Worm (Caenorhabditis elegans) whole organism, midembryonic: Measurements from ENCODE around the gene Y53G8AL.4.
A peak's percentile ranks its signal among the peaks of the same experiment; 100 is the strongest.

Source experiments
- T22C8.4 ChIP-seq: fragments of 200-800 bp; sonication (Bioruptor generic); IDR thresholded peaks from 2 replicates; pipeline ENCODE4 v1.3.6; 2022; ENCODE audit warnings: missing genetic modification characterization, missing compliant biosample characterization
- cog-1 ChIP-seq: sonication (generic microtip); optimal IDR thresholded peaks from 2 replicates; lab custom pipeline; 2016; ENCODE audit warnings: missing genetic modification characterization, missing compliant biosample characterization
- flt-1 ChIP-seq: fragments of 200-800 bp; sonication (Bioruptor generic); IDR thresholded peaks from 2 replicates; pipeline ENCODE4 v1.3.6; 2022; ENCODE audit warnings: missing genetic modification characterization, missing compliant biosample characterization
- med-1 ChIP-seq: sonication (generic microtip); optimal IDR thresholded peaks from 2 replicates; lab custom pipeline; 2017; ENCODE audit warnings: missing genetic modification characterization, mild to moderate bottlenecking, missing compliant biosample characterization, antibody characterized with exemption, missing genetic modification reagents; ENCODE audit not compliant: insufficient read depth
- ref-1 ChIP-seq: fragments of 200-800 bp; sonication (Bioruptor generic); conservative IDR thresholded peaks from 2 replicates; pipeline ENCODE4 v1.3.6; 2022; ENCODE audit warnings: missing genetic modification reagents, missing genetic modification characterization, missing compliant biosample characterization
- tab-1 ChIP-seq: fragments of 200-800 bp; sonication (Bioruptor generic); IDR thresholded peaks from 2 replicates; pipeline ENCODE4 v1.3.6; 2022; ENCODE audit warnings: missing genetic modification characterization, missing compliant biosample characterization
- ztf-23 ChIP-seq: fragments of 200-800 bp; sonication (Bioruptor generic); IDR thresholded peaks from 2 replicates; pipeline ENCODE4 v1.3.6; 2022; ENCODE audit warnings: missing genetic modification reagents, missing genetic modification characterization, missing compliant biosample characterization
- ztf-29 ChIP-seq: fragments of 200-800 bp; sonication (Bioruptor generic); IDR thresholded peaks from 2 replicates; pipeline ENCODE4 v1.3.6; 2022; ENCODE audit warnings: missing genetic modification reagents, missing genetic modification characterization, missing compliant biosample characterization

DNA sequence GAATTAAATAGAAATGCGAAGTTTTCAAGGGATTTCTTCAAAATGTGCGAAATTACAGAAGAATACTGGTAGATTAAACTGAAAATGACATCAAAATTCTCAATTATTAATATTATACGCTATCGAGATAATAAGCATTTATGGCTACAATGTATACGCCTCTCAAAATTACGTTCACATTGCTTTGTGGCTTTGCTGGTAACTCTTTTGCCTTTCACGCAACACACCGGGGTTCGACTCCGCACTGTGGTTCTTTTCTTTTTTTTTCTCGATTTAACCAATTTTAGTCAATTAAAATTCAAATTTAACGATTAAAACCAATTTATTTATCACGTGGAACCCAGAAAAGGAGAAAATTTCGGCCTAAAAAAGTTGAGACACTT lies 1.4 kb downstream of the Y53G8AL.4 start:
- TF ChIP-seq ztf-23 (GFP tag; lab: Robert Waterston, UW), result peak; percentile 43
- TF ChIP-seq flt-1, result peak; percentile 76
- peak; percentile 24; the same call in 1 of the 2 replicates for TF ChIP-seq T22C8.4 (GFP tag; lab: Robert Waterston, UW)
- TF ChIP-seq cog-1 (tag; lab: Kevin White, UChicago), result no peak
- no peak for TF ChIP-seq ref-1 (GFP tag; lab: Robert Waterston, UW)
- no peak for TF ChIP-seq ztf-29 (GFP tag; lab: Robert Waterston, UW)
- peak; percentile 23 for TF ChIP-seq med-1
- peak; percentile 60; the same call in 1 of the 2 replicates for TF ChIP-seq tab-1 (GFP tag; lab: Robert Waterston, UW)
